Worm (Caenorhabditis elegans) whole organism, late embryonic: ENCODE measurements around the gene F01F1.14.

Experiments used
- K09A11.1 ChIP-seq: sonication (generic microtip); optimal IDR thresholded peaks from 2 replicates; lab custom pipeline; 2017; ENCODE audit warnings: antibody characterized with exemption, mild to moderate bottlenecking, missing genetic modification characterization, missing compliant biosample characterization; ENCODE audit not compliant: insufficient read depth
- T23F11.4 ChIP-seq: fragments of 200-800 bp; sonication (Bioruptor generic); optimal IDR thresholded peaks from 2 replicates; lab custom pipeline; 2018; ENCODE audit warnings: mild to moderate bottlenecking, missing genetic modification characterization, missing compliant biosample characterization
- ama-1 ChIP-seq: fragments of 150-350 bp; optimal IDR thresholded peaks from 2 replicates; lab custom pipeline; 2014
- ceh-18 ChIP-seq: sonication (generic microtip); optimal IDR thresholded peaks from 2 replicates; lab custom pipeline; 2016; ENCODE audit warnings: missing genetic modification characterization, missing compliant biosample characterization
- ceh-19 ChIP-seq: fragments of 200-800 bp; sonication (Bioruptor generic); optimal IDR thresholded peaks from 2 replicates; lab custom pipeline; 2018; ENCODE audit warnings: mild to moderate bottlenecking, missing genetic modification characterization, missing compliant biosample characterization
- ceh-2 ChIP-seq: sonication (generic microtip); optimal IDR thresholded peaks from 2 replicates; lab custom pipeline; 2016; ENCODE audit warnings: missing genotype, missing genetic modification characterization, missing compliant biosample characterization
- ceh-22 ChIP-seq: sonication (generic microtip); optimal IDR thresholded peaks from 2 replicates; lab custom pipeline; 2017; ENCODE audit warnings: missing biosample characterization, missing genetic modification characterization
- ceh-31 ChIP-seq: sonication (generic microtip); optimal IDR thresholded peaks from 2 replicates; lab custom pipeline; 2016; ENCODE audit warnings: missing genetic modification characterization, missing compliant biosample characterization
- ceh-45 ChIP-seq: fragments of 200-800 bp; sonication (Bioruptor generic); IDR thresholded peaks from 2 replicates; pipeline ENCODE4 v1.3.6; 2022; ENCODE audit warnings: missing genetic modification reagents, missing genetic modification characterization, missing compliant biosample characterization
- ceh-48 ChIP-seq: sonication (generic microtip); optimal IDR thresholded peaks from 2 replicates; lab custom pipeline; 2016; ENCODE audit warnings: missing genetic modification characterization, inconsistent platforms, missing compliant biosample characterization
- ceh-6 ChIP-seq: fragments of 200-800 bp; sonication (Bioruptor generic); optimal IDR thresholded peaks from 2 replicates; lab custom pipeline; 2018; ENCODE audit warnings: mild to moderate bottlenecking, missing genetic modification characterization, missing compliant biosample characterization
- che-1 ChIP-seq: sonication (generic microtip); optimal IDR thresholded peaks from 2 replicates; lab custom pipeline; 2016; ENCODE audit warnings: mild to moderate bottlenecking, missing genetic modification characterization, missing compliant biosample characterization
- elt-4 ChIP-seq: sonication (generic microtip); optimal IDR thresholded peaks from 2 replicates; lab custom pipeline; 2016; ENCODE audit warnings: missing genetic modification characterization, missing compliant biosample characterization
- ets-4 ChIP-seq: sonication (generic microtip); optimal IDR thresholded peaks from 2 replicates; lab custom pipeline; 2016; ENCODE audit warnings: missing genetic modification characterization, missing compliant biosample characterization
- eyg-1 ChIP-seq: sonication (generic microtip); optimal IDR thresholded peaks from 2 replicates; lab custom pipeline; 2016; ENCODE audit warnings: missing genotype, missing genetic modification characterization, missing compliant biosample characterization
- fax-1 ChIP-seq: sonication (generic microtip); optimal IDR thresholded peaks from 2 replicates; lab custom pipeline; 2016; ENCODE audit warnings: missing genotype, missing genetic modification characterization, missing compliant biosample characterization
- fkh-10 ChIP-seq: fragments of 150-350 bp; optimal IDR thresholded peaks from 2 replicates; lab custom pipeline; 2014; ENCODE audit warnings: missing biosample characterization, missing genetic modification reagents, missing genetic modification characterization
- fkh-6 ChIP-seq: sonication (generic microtip); optimal IDR thresholded peaks from 2 replicates; lab custom pipeline; 2016; ENCODE audit warnings: missing genetic modification characterization, missing compliant biosample characterization
- gmeb-2 ChIP-seq: sonication (generic microtip); optimal IDR thresholded peaks from 2 replicates; lab custom pipeline; 2016; ENCODE audit warnings: missing genetic modification characterization, inconsistent platforms, missing compliant biosample characterization
- hlh-15 ChIP-seq: sonication (generic microtip); optimal IDR thresholded peaks from 2 replicates; lab custom pipeline; 2016; ENCODE audit warnings: missing genetic modification characterization, missing compliant biosample characterization
- hlh-30 ChIP-seq: sonication (generic microtip); optimal IDR thresholded peaks from 2 replicates; lab custom pipeline; 2017; ENCODE audit warnings: antibody characterized with exemption, missing genetic modification characterization, missing compliant biosample characterization; ENCODE audit not compliant: insufficient read depth
- hlh-6 ChIP-seq: sonication (generic microtip); optimal IDR thresholded peaks from 2 replicates; lab custom pipeline; 2016; ENCODE audit warnings: missing genotype, missing genetic modification characterization, missing compliant biosample characterization
- hlh-8 ChIP-seq: sonication (generic microtip); optimal IDR thresholded peaks from 2 replicates; lab custom pipeline; 2016; ENCODE audit warnings: missing genotype, missing genetic modification characterization, missing compliant biosample characterization
- lim-6 ChIP-seq: sonication (generic microtip); optimal IDR thresholded peaks from 2 replicates; lab custom pipeline; 2016; ENCODE audit warnings: missing genetic modification characterization, missing compliant biosample characterization
- madf-2 ChIP-seq: sonication (generic microtip); optimal IDR thresholded peaks from 2 replicates; lab custom pipeline; 2017; ENCODE audit warnings: missing genetic modification characterization, missing compliant biosample characterization
- nfya-1 ChIP-seq: sonication (generic microtip); optimal IDR thresholded peaks from 2 replicates; lab custom pipeline; 2017; ENCODE audit warnings: missing genetic modification characterization, mild to moderate bottlenecking, missing compliant biosample characterization, antibody characterized with exemption, moderate library complexity
- nhr-11 ChIP-seq: fragments of 150-350 bp; optimal IDR thresholded peaks from 2 replicates; lab custom pipeline; 2014; ENCODE audit warnings: missing biosample characterization, missing genetic modification characterization
- nhr-232 ChIP-seq: sonication (generic microtip); optimal IDR thresholded peaks from 2 replicates; lab custom pipeline; 2016; ENCODE audit warnings: missing genetic modification characterization, missing compliant biosample characterization
- pat-9 ChIP-seq: fragments of 200-800 bp; sonication (Bioruptor generic); optimal IDR thresholded peaks from 2 replicates; lab custom pipeline; 2018; ENCODE audit warnings: mild to moderate bottlenecking, missing genetic modification characterization, moderate library complexity, missing compliant biosample characterization
- pha-2 ChIP-seq: sonication (generic microtip); optimal IDR thresholded peaks from 2 replicates; lab custom pipeline; 2017; ENCODE audit warnings: mild to moderate bottlenecking, missing genetic modification characterization, missing compliant biosample characterization
- pha-4 ChIP-seq: fragments of 150-350 bp; optimal IDR thresholded peaks from 2 replicates; lab custom pipeline; 2018; ENCODE audit warnings: missing biosample characterization, missing genetic modification reagents, missing genetic modification characterization
- pqm-1 ChIP-seq: sonication (generic microtip); optimal IDR thresholded peaks from 2 replicates; lab custom pipeline; 2016; ENCODE audit warnings: missing genetic modification characterization, missing compliant biosample characterization
- ref-2 ChIP-seq: sonication (generic microtip); optimal IDR thresholded peaks from 2 replicates; lab custom pipeline; 2016; ENCODE audit warnings: missing genetic modification characterization, missing compliant biosample characterization
- rnt-1 ChIP-seq: sonication (generic microtip); optimal IDR thresholded peaks from 2 replicates; lab custom pipeline; 2016; ENCODE audit warnings: missing genetic modification characterization, missing compliant biosample characterization
- sdc-2 ChIP-seq: sonication (generic microtip); optimal IDR thresholded peaks from 2 replicates; lab custom pipeline; 2016; ENCODE audit warnings: missing genotype, missing genetic modification characterization, missing compliant biosample characterization
- sox-4 ChIP-seq: sonication (generic microtip); optimal IDR thresholded peaks from 2 replicates; lab custom pipeline; 2017; ENCODE audit warnings: mild to moderate bottlenecking, missing genetic modification characterization, inconsistent platforms, missing compliant biosample characterization
- tbx-2 ChIP-seq: sonication (generic microtip); optimal IDR thresholded peaks from 2 replicates; lab custom pipeline; 2016; ENCODE audit warnings: missing genetic modification characterization, missing compliant biosample characterization
- unc-42 ChIP-seq: sonication (generic microtip); optimal IDR thresholded peaks from 2 replicates; lab custom pipeline; 2016; ENCODE audit warnings: missing genotype, missing genetic modification characterization, missing compliant biosample characterization
- unc-55 ChIP-seq: sonication (generic microtip); optimal IDR thresholded peaks from 2 replicates; lab custom pipeline; 2017; ENCODE audit warnings: missing biosample characterization, missing genetic modification reagents, missing genetic modification characterization

F01F1.14 gene

DNA sequence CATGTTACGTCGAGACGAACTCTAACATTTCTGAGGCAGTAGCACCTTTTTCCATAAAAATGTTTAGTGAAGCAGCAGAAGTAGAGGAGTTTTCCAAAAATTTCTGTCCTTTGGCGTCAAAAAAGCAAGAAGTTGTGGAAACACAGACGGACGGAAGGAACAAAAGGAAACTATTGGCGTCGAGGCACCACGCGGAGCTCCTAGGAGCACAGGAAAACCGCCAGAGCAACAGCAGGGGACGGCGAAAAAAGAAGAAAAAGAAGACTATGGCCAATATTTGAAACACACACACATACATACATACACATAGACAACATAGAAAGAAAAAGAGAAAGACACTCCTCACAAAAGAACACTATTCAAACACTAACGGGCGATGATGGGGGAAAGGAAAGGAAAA is 39.8 kb downstream of the F01F1.14 start:
- TF ChIP-seq ref-2 = no peak
- no peak for TF ChIP-seq K09A11.1 (tag; lab: Kevin White, UChicago)
- 0 out of 2 replicates have a peak, but pooled peaks have one; percentile 39 for TF ChIP-seq ceh-45
- no peak for TF ChIP-seq hlh-8
- no peak for TF ChIP-seq nfya-1 (tag; lab: Kevin White, UChicago)
- no peak for TF ChIP-seq hlh-6 (tag; lab: Kevin White, UChicago)
- TF ChIP-seq T23F11.4 (GFP tag; lab: Kevin White, UChicago) = no peak
- TF ChIP-seq ceh-2 (tag; lab: Kevin White, UChicago) = no peak
- TF ChIP-seq ets-4 (tag; lab: Kevin White, UChicago) = peak; percentile 53
- TF ChIP-seq fkh-10 (GFP tag; lab: Kevin White, UChicago) = no peak
- TF ChIP-seq ceh-48 (tag; lab: Kevin White, UChicago) = no peak
- no peak for TF ChIP-seq fax-1 (tag; lab: Kevin White, UChicago)
- TF ChIP-seq pha-2 (tag; lab: Kevin White, UChicago) = no peak
- no peak for TF ChIP-seq hlh-30 (tag; lab: Kevin White, UChicago)
- no peak for TF ChIP-seq rnt-1 (tag; lab: Kevin White, UChicago)
- no peak for TF ChIP-seq lim-6
- no peak for TF ChIP-seq madf-2
- peak; percentile 27 for TF ChIP-seq ceh-31 (tag; lab: Kevin White, UChicago)

DNA sequence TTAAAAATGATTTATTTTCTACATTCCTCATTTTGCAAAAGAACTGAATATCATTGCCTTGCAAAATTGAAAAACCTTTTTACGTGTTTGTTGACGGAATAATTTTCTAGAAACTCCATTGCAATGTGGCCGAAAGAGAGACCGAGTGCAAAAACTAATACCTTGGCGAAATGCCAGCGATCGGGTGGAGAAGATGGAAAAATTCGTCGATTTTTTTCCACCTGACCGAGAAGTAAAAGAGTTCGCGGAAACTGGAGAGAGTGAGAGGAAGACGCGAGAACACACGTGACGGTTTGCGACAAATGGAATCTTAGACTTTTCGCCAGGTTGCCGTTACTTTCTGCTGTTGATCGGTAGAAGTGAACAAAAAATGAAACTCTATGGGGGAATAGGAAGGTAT is 41.0 kb downstream of the F01F1.14 start:
- TF ChIP-seq unc-42 (tag; lab: Kevin White, UChicago) = no peak
- TF ChIP-seq hlh-30 (tag; lab: Kevin White, UChicago) = peak; percentile 51

- TF ChIP-seq sdc-2 = no peak
- TF ChIP-seq madf-2 = no peak
- TF ChIP-seq hlh-6 (tag; lab: Kevin White, UChicago) = no peak
- no peak for TF ChIP-seq gmeb-2 (tag; lab: Kevin White, UChicago)
- TF ChIP-seq sox-4 (tag; lab: Kevin White, UChicago) = no peak
- TF ChIP-seq che-1 (tag; lab: Kevin White, UChicago) = no peak
- TF ChIP-seq ama-1 = no peak
- no peak for TF ChIP-seq tbx-2 (tag; lab: Kevin White, UChicago)
- no peak for TF ChIP-seq lim-6
- TF ChIP-seq ets-4 (tag; lab: Kevin White, UChicago) = no peak
- TF ChIP-seq fkh-6 = no peak
- TF ChIP-seq hlh-30 (tag; lab: Kevin White, UChicago) = no peak
- TF ChIP-seq ceh-18 (tag; lab: Kevin White, UChicago) = no peak
- no peak for TF ChIP-seq unc-42 (tag; lab: Kevin White, UChicago)
- no peak for TF ChIP-seq rnt-1 (tag; lab: Kevin White, UChicago)
- no peak for TF ChIP-seq ceh-22 (tag; lab: Kevin White, UChicago)
- no peak for TF ChIP-seq pqm-1
- TF ChIP-seq ceh-19 = no peak
- TF ChIP-seq ceh-31 (tag; lab: Kevin White, UChicago) = no peak
Measured at ce11 chrIII:5840815-5841573, 41.7 kb downstream of the F01F1.14 start.

DNA sequence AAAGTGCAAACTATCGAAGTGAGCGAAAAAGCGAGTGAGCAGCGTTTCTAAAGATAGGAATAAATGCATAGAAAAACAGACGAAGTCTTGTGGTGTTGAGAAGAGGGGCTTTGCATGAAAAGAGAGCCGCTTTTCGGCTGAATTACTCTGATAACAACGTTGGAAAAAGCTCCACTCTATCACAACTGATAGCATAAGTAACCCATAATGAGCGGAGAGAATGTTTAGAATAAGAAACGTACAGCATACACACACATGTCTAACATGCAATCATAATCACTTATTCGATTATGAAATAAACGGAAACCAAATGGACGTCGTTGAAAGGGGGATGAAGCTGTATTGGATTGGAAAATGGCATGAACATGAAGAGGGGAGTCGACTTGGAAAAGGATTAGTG is 42.4 kb downstream of the F01F1.14 start:
- TF ChIP-seq sdc-2 (peak; percentile 0), ceh-45 (no peak)

- no peak for TF ChIP-seq pat-9 (tag; lab: Kevin White, UChicago)
- TF ChIP-seq unc-55 (GFP tag; lab: Kevin White, UChicago) = no peak
- no peak for TF ChIP-seq eyg-1
- no peak for TF ChIP-seq pha-4 (tag; lab: Kevin White, UChicago)
- TF ChIP-seq hlh-15 (tag; lab: Kevin White, UChicago) = no peak
- no peak for TF ChIP-seq fkh-6
- no peak for TF ChIP-seq ceh-19
- TF ChIP-seq elt-4 (tag; lab: Kevin White, UChicago) = no peak
- no peak for TF ChIP-seq ceh-6 (GFP tag; lab: Kevin White, UChicago)
- TF ChIP-seq nhr-11 (tag; lab: Kevin White, UChicago) = no peak
- no peak for TF ChIP-seq nhr-232 (tag; lab: Kevin White, UChicago)
Measured at ce11 chrIII:5839598-5839997, 43.1 kb downstream of the F01F1.14 start.
